Worm (Caenorhabditis elegans): ENCODE results near the gene isp-1.
A peak's percentile ranks its signal among the peaks of the same experiment; 100 is the strongest.

isp-1 gene

ce11 chrIV:8136005-8136512 lies at the start of gene isp-1, which contains the start of gene islo-1 (continued):
- TF ChIP-seq nhr-25 (tag; optimal IDR thresholded peaks at IDR 0.05; ENCODE audit: borderline replicate concordance, insufficient read depth) (peak; percentile 33), F37D6.2 (tag; optimal IDR thresholded peaks at IDR 0.05) (no peak), mxl-2 (GFP tag; conservative IDR thresholded peaks at IDR 0.05) (no peak), daf-8 (GFP tag; IDR thresholded peaks at IDR 0.05) (no peak), lin-15B (tag; optimal IDR thresholded peaks at IDR 0.05) (peak; percentile 1), F49E8.2 (tag; optimal IDR thresholded peaks at IDR 0.05; ENCODE audit: borderline replicate concordance) (no peak), lin-13 (GFP tag; optimal IDR thresholded peaks at IDR 0.05) (peak; percentile 27), snpc-4 (tag; optimal IDR thresholded peaks at IDR 0.05) (no peak), nhr-11 (tag; optimal IDR thresholded peaks at IDR 0.05) (peak; percentile 19), Y5F2A.4 (GFP tag; optimal IDR thresholded peaks at IDR 0.05) (no peak), daf-16 (GFP tag; optimal IDR thresholded peaks at IDR 0.05) (no peak), daf-16 (tag; optimal IDR thresholded peaks at IDR 0.05) (peak; percentile 55), lim-7 (GFP tag; IDR thresholded peaks at IDR 0.05) (no peak), Y75B8A.6 (GFP tag; IDR thresholded peaks at IDR 0.05) (no peak), php-3 (GFP tag; IDR thresholded peaks at IDR 0.05) (no peak), mxl-3 (GFP tag; optimal IDR thresholded peaks at IDR 0.05) (peak; percentile 11), set-16 (GFP tag; IDR thresholded peaks at IDR 0.05) (no peak), gei-8 (GFP tag; optimal IDR thresholded peaks at IDR 0.05) (no peak), mes-2 (tag; optimal IDR thresholded peaks at IDR 0.05; ENCODE audit: poor library complexity, severe bottlenecking) (peak; percentile 82), cey-2 (tag; optimal IDR thresholded peaks at IDR 0.05; ENCODE audit: borderline replicate concordance, insufficient read depth) (no peak), nhr-76 (tag; optimal IDR thresholded peaks at IDR 0.05) (no peak), daf-12 (tag; optimal IDR thresholded peaks at IDR 0.05) (no peak), mdl-1 (tag; optimal IDR thresholded peaks at IDR 0.05) (peak in 1 of 2 experiments; percentile 77), nhr-77 (tag; optimal IDR thresholded peaks at IDR 0.05) (peak; percentile 41), zfp-2 (tag; optimal IDR thresholded peaks at IDR 0.05) (no peak), dpl-1 (GFP tag; optimal IDR thresholded peaks at IDR 0.05) (peak; percentile 56), nhr-237 (tag; optimal IDR thresholded peaks at IDR 0.05) (no peak), hlh-11 (tag; optimal IDR thresholded peaks at IDR 0.05) (peak; percentile 39), ztf-7 (tag; optimal IDR thresholded peaks at IDR 0.05) (no peak), madf-5 (GFP tag; IDR thresholded peaks at IDR 0.05) (no peak), unc-62 (GFP tag; optimal IDR thresholded peaks at IDR 0.05 in 1 of 2) (no peak), unc-62 (tag; optimal IDR thresholded peaks at IDR 0.05) (no peak)

- TF ChIP-seq nhr-11 (tag; optimal IDR thresholded peaks at IDR 0.05) (peak; percentile 71), hmg-1.1 (GFP tag; IDR thresholded peaks at IDR 0.05) (peak; percentile 52), ces-1 (GFP tag; optimal IDR thresholded peaks at IDR 0.05) (no peak), hif-1 (tag; optimal IDR thresholded peaks at IDR 0.05) (no peak), dmd-6 (GFP tag; IDR thresholded peaks at IDR 0.05) (peak; percentile 15; the same call in 1 of the 2 replicates), pha-4 (GFP tag; IDR thresholded peaks at IDR 0.05) (peak; percentile 34; the same call in 1 of the 2 replicates), pha-4 (tag; optimal IDR thresholded peaks at IDR 0.05) (no peak), lsy-2 (tag; optimal IDR thresholded peaks at IDR 0.05) (peak in 1 of 2 experiments; percentile 49), unc-39 (tag; optimal IDR thresholded peaks at IDR 0.05) (no peak), mdl-1 (tag; optimal IDR thresholded peaks at IDR 0.05) (peak in 1 of 2 experiments; percentile 12), hlh-30 (tag; optimal IDR thresholded peaks at IDR 0.05; ENCODE audit: insufficient read depth) (peak; percentile 37), ama-1 (optimal IDR thresholded peaks at IDR 0.05) (no peak), fkh-10 (GFP tag; optimal IDR thresholded peaks at IDR 0.05) (peak; percentile 65), F37D6.2 (tag; optimal IDR thresholded peaks at IDR 0.05) (peak; percentile 3), aha-1 (tag) (peak; percentile 98), gei-8 (GFP tag; optimal IDR thresholded peaks at IDR 0.05) (no peak), zip-2 (tag; optimal IDR thresholded peaks at IDR 0.05) (no peak), set-16 (GFP tag; IDR thresholded peaks at IDR 0.05) (peak; percentile 44; the same call in 1 of the 2 replicates), mxl-3 (GFP tag; optimal IDR thresholded peaks at IDR 0.05) (peak; percentile 28), egl-43 (GFP tag; IDR thresholded peaks at IDR 0.05) (peak; percentile 61; the same call in 1 of the 2 replicates), zfp-2 (tag; optimal IDR thresholded peaks at IDR 0.05) (no peak), mep-1 (tag; optimal IDR thresholded peaks at IDR 0.05) (peak; percentile 58), ceh-44 (GFP tag; IDR thresholded peaks at IDR 0.05) (0 out of 2 replicates have a peak, but pooled peaks have one; percentile 42), daf-8 (GFP tag; IDR thresholded peaks at IDR 0.05) (no peak), jun-1 (tag; optimal IDR thresholded peaks at IDR 0.05) (no peak), ctbp-1 (GFP tag; IDR thresholded peaks at IDR 0.05) (peak; percentile 35; the same call in 1 of the 2 replicates)
Measured at ce11 chrIV:8183313-8183712, 47.5 kb upstream of the isp-1 start.

Measured in whole organism, L4 larva.